Fruit fly (Drosophila melanogaster): Measurements from ENCODE around the gene CG9500.

CG9500 gene

dm6 chr2L:6339010-6339897 lies 18.9 kb downstream of the CG9500 start (continued):
- no peak for TF ChIP-seq toy (GFP tag; IDR thresholded peaks at IDR 0.05)
- no peak for TF ChIP-seq vfl (GFP tag; optimal IDR thresholded peaks at IDR 0.05)
- TF ChIP-seq Spps (tag; optimal IDR thresholded peaks at IDR 0.05), result peak; percentile 21
- TF ChIP-seq zfh2 (GFP tag; optimal IDR thresholded peaks at IDR 0.05), result peak; percentile 53
- no peak for TF ChIP-seq tup (GFP tag; optimal IDR thresholded peaks at IDR 0.05)
- TF ChIP-seq HLHmδ (GFP tag; optimal IDR thresholded peaks at IDR 0.05), result peak; percentile 69
- 0 out of 3 replicates have a peak, but pooled peaks have one; percentile 28 for TF ChIP-seq H15 (GFP tag; IDR thresholded peaks at IDR 0.05)
- TF ChIP-seq prd (optimal IDR thresholded peaks at IDR 0.05), result no peak
- TF ChIP-seq prd (GFP tag; IDR thresholded peaks at IDR 0.05), result peak; percentile 33; the same call in 1 of the 3 replicates
- TF ChIP-seq crp (GFP tag; optimal IDR thresholded peaks at IDR 0.05), result peak in 1 of 2 experiments; percentile 44
- no peak for TF ChIP-seq D19A (tag; optimal IDR thresholded peaks at IDR 0.05)
- TF ChIP-seq tin (GFP tag; optimal IDR thresholded peaks at IDR 0.05), result peak; percentile 46
- peak; percentile 96 for TF ChIP-seq CG1832 (GFP tag; optimal IDR thresholded peaks at IDR 0.05)
- TF ChIP-seq CG11456 (GFP tag; IDR thresholded peaks at IDR 0.05), result peak; percentile 34; the same call in 1 of the 3 replicates
- peak; percentile 28 for TF ChIP-seq Asciz (GFP tag; optimal IDR thresholded peaks at IDR 0.05)
- TF ChIP-seq cato (GFP tag; optimal IDR thresholded peaks at IDR 0.05; ENCODE audit: borderline replicate concordance), result no peak
- TF ChIP-seq maf-S (GFP tag; optimal IDR thresholded peaks at IDR 0.05), result no peak
- TF ChIP-seq inv (GFP tag; IDR thresholded peaks at IDR 0.05; ENCODE audit: partially characterized antibody), result 0 out of 2 replicates have a peak, but pooled peaks have one; percentile 8
- no peak for TF ChIP-seq CG1792 (GFP tag; optimal IDR thresholded peaks at IDR 0.05)
- peak in 1 of 2 experiments; percentile 63 for TF ChIP-seq chif (GFP tag; optimal IDR thresholded peaks at IDR 0.05)
- no peak for TF ChIP-seq CG11560 (tag; IDR thresholded peaks at IDR 0.05)
- TF ChIP-seq Camta (GFP tag; optimal IDR thresholded peaks at IDR 0.05), result peak; percentile 5
- peak; percentile 59 for TF ChIP-seq wdn (GFP tag; IDR thresholded peaks at IDR 0.05)
- peak; percentile 43 for TF ChIP-seq Mes4 (GFP tag; optimal IDR thresholded peaks at IDR 0.05)
- TF ChIP-seq CG6272 (GFP tag; IDR thresholded peaks at IDR 0.05), result no peak
- peak; percentile 29; the same call in 1 of the 2 replicates for TF ChIP-seq sob (GFP tag; IDR thresholded peaks at IDR 0.05)
- TF ChIP-seq CG14710 (tag; optimal IDR thresholded peaks at IDR 0.05), result no peak
- TF ChIP-seq dysf (GFP tag; IDR thresholded peaks at IDR 0.05), result peak; percentile 49; the same call in 2 of the 3 replicates
- peak; percentile 43 for TF ChIP-seq Xbp1 (GFP tag; optimal IDR thresholded peaks at IDR 0.05)
- peak; percentile 4 for TF ChIP-seq Side (GFP tag; optimal IDR thresholded peaks at IDR 0.05)
- TF ChIP-seq cad (GFP tag; optimal IDR thresholded peaks at IDR 0.05), result no peak
- TF ChIP-seq CTCF (GFP tag; optimal IDR thresholded peaks at IDR 0.05), result no peak
- TF ChIP-seq Dbx (GFP tag; IDR thresholded peaks at IDR 0.05), result peak; percentile 51; the same call in 2 of the 3 replicates
- TF ChIP-seq Atf3 (GFP tag; optimal IDR thresholded peaks at IDR 0.05), result peak; percentile 49
- peak; percentile 40 for TF ChIP-seq CG9817 (tag; optimal IDR thresholded peaks at IDR 0.05)
- TF ChIP-seq trem (tag; optimal IDR thresholded peaks at IDR 0.05), result no peak
- TF ChIP-seq D19B (GFP tag; optimal IDR thresholded peaks at IDR 0.05), result no peak
- no peak for TF ChIP-seq nerfin-1 (tag; optimal IDR thresholded peaks at IDR 0.05)
- TF ChIP-seq luna (GFP tag; optimal IDR thresholded peaks at IDR 0.05), result no peak
- no peak for TF ChIP-seq CG1647 (GFP tag; optimal IDR thresholded peaks at IDR 0.05)
- no peak for TF ChIP-seq nerfin-2 (GFP tag; IDR thresholded peaks at IDR 0.05; ENCODE audit: partially characterized antibody)
- TF ChIP-seq Oaz (GFP tag; IDR thresholded peaks at IDR 0.05), result no peak
- no peak for TF ChIP-seq gce (GFP tag; IDR thresholded peaks at IDR 0.05)
- TF ChIP-seq unc-4 (GFP tag; IDR thresholded peaks at IDR 0.05; ENCODE audit: partially characterized antibody), result no peak
- peak; percentile 8 for TF ChIP-seq Blimp-1 (GFP tag; optimal IDR thresholded peaks at IDR 0.05)
- peak; percentile 67 for TF ChIP-seq grn (GFP tag; optimal IDR thresholded peaks at IDR 0.05)
- TF ChIP-seq gsb (GFP tag; IDR thresholded peaks at IDR 0.05), result no peak
- TF ChIP-seq danr (GFP tag; IDR thresholded peaks at IDR 0.05), result peak; percentile 23; the same call in 1 of the 2 replicates
- TF ChIP-seq CG4617 (GFP tag; optimal IDR thresholded peaks at IDR 0.05; ENCODE audit: borderline replicate concordance), result no peak
- TF ChIP-seq dan (GFP tag; IDR thresholded peaks at IDR 0.05), result no peak

All from whole organism, embryonic.